Comparison of ENCODE assay signal across 1 fruit fly cellular context in genomic region chr3L:19902560-19903399, dm6.
TF ChIP-seq lines count a peak whose summit lies in the region.

No protein-coding gene starts in this region.

TF ChIP-seq in whole organism, embryonic, 481 proteins besides CTCF, POLR2A, EP300 and RAD21 (continued from another document):
- peak; percentile 69 for TF ChIP-seq Fer2 (tag; optimal IDR thresholded peaks at IDR 0.05; lab: Kevin White, UChicago)
- no peak for TF ChIP-seq Trl (optimal IDR thresholded peaks at IDR 0.05; lab: Kevin White, UChicago)
- TF ChIP-seq Trl (GFP tag; optimal IDR thresholded peaks at IDR 0.05; lab: Kevin White, UChicago) = peak; percentile 97
- TF ChIP-seq CG16813 (GFP tag; IDR thresholded peaks at IDR 0.05; lab: Robert Waterston, UW; ENCODE audit: partially characterized antibody) = no peak
- TF ChIP-seq CG5245 (GFP tag; optimal IDR thresholded peaks at IDR 0.05; lab: Kevin White, UChicago) = peak; percentile 93
- TF ChIP-seq CG1603 (tag; optimal IDR thresholded peaks at IDR 0.05; lab: Kevin White, UChicago) = peak; percentile 97
- peak; percentile 61 for TF ChIP-seq Lhr (GFP tag; optimal IDR thresholded peaks at IDR 0.05; lab: Kevin White, UChicago)
- TF ChIP-seq CG10979 (tag; optimal IDR thresholded peaks at IDR 0.05; lab: Kevin White, UChicago) = peak; percentile 85
- peak; percentile 96 for TF ChIP-seq MBD-R2 (GFP tag; IDR thresholded peaks at IDR 0.05; lab: Robert Waterston, UW)
- no peak for TF ChIP-seq CG10959 (GFP tag; IDR thresholded peaks at IDR 0.05; lab: Robert Waterston, UW)
- peak; percentile 95 for TF ChIP-seq Dek (tag; optimal IDR thresholded peaks at IDR 0.05; lab: Kevin White, UChicago)
- no peak for TF ChIP-seq Opbp (GFP tag; IDR thresholded peaks at IDR 0.05; lab: Robert Waterston, UW; ENCODE audit: partially characterized antibody)
- no peak for TF ChIP-seq fd102C (GFP tag; optimal IDR thresholded peaks at IDR 0.05; lab: Kevin White, UChicago)
- TF ChIP-seq zen2 (GFP tag; IDR thresholded peaks at IDR 0.05; lab: Robert Waterston, UW; ENCODE audit: partially characterized antibody) = no peak
- peak; percentile 47 for TF ChIP-seq Hey (tag; optimal IDR thresholded peaks at IDR 0.05; lab: Kevin White, UChicago)
- TF ChIP-seq Nf-YB (GFP tag; optimal IDR thresholded peaks at IDR 0.05; lab: Kevin White, UChicago) = peak; percentile 79
- peak; percentile 87 for TF ChIP-seq pum (GFP tag; optimal IDR thresholded peaks at IDR 0.05; lab: Kevin White, UChicago)
- TF ChIP-seq ERR (GFP tag; optimal IDR thresholded peaks at IDR 0.05; lab: Kevin White, UChicago) = peak; percentile 93
- TF ChIP-seq ro (GFP tag; IDR thresholded peaks at IDR 0.05; lab: Robert Waterston, UW) = no peak; the same call in 1 of the 2 replicates
- peak; percentile 76 for TF ChIP-seq CG10321 (GFP tag; IDR thresholded peaks at IDR 0.05; lab: Robert Waterston, UW)
- TF ChIP-seq CG31365 (tag; optimal IDR thresholded peaks at IDR 0.05; lab: Kevin White, UChicago) = peak; percentile 80
- TF ChIP-seq h (optimal IDR thresholded peaks at IDR 0.05; lab: Kevin White, UChicago) = no peak
- TF ChIP-seq zfh1 (GFP tag; IDR thresholded peaks at IDR 0.05; lab: Robert Waterston, UW) = peak; percentile 89
- no peak for TF ChIP-seq bbx (GFP tag; IDR thresholded peaks at IDR 0.05; lab: Robert Waterston, UW; ENCODE audit: partially characterized antibody)
- peak; percentile 91 for TF ChIP-seq CG12236 (GFP tag; optimal IDR thresholded peaks at IDR 0.05; lab: Kevin White, UChicago)
- peak; percentile 86 for TF ChIP-seq CG16815 (GFP tag; optimal IDR thresholded peaks at IDR 0.05; lab: Kevin White, UChicago)
- peak; percentile 93 for TF ChIP-seq CG12391 (tag; optimal IDR thresholded peaks at IDR 0.05; lab: Kevin White, UChicago)
- peak; percentile 85 for TF ChIP-seq Bdp1 (GFP tag; optimal IDR thresholded peaks at IDR 0.05; lab: Kevin White, UChicago)
- TF ChIP-seq CG3847 (GFP tag; IDR thresholded peaks at IDR 0.05; lab: Robert Waterston, UW) = peak; percentile 95
- TF ChIP-seq CG1233 (GFP tag; optimal IDR thresholded peaks at IDR 0.05; lab: Kevin White, UChicago) = peak; percentile 91
- TF ChIP-seq Atf-2 (GFP tag; optimal IDR thresholded peaks at IDR 0.05; lab: Kevin White, UChicago) = peak; percentile 92
- peak; percentile 86; the same call in 2 of the 3 replicates for TF ChIP-seq ase (GFP tag; IDR thresholded peaks at IDR 0.05; lab: Robert Waterston, UW)
- peak; percentile 77 for TF ChIP-seq HmgD (GFP tag; optimal IDR thresholded peaks at IDR 0.05; lab: Kevin White, UChicago)
- TF ChIP-seq cato (GFP tag; optimal IDR thresholded peaks at IDR 0.05; lab: Kevin White, UChicago; ENCODE audit: borderline replicate concordance) = peak; percentile 79
- peak; percentile 97 for TF ChIP-seq corto (GFP tag; optimal IDR thresholded peaks at IDR 0.05; lab: Kevin White, UChicago)
- TF ChIP-seq CG15073 (GFP tag; optimal IDR thresholded peaks at IDR 0.05; lab: Kevin White, UChicago) = peak; percentile 70
- peak; percentile 89 for TF ChIP-seq CG11093 (GFP tag; IDR thresholded peaks at IDR 0.05; lab: Robert Waterston, UW)
- TF ChIP-seq psq (GFP tag; optimal IDR thresholded peaks at IDR 0.05; lab: Kevin White, UChicago) = peak; percentile 84
- peak; percentile 95 for TF ChIP-seq Fer3 (tag; optimal IDR thresholded peaks at IDR 0.05; lab: Kevin White, UChicago)
